Fruit fly (Drosophila melanogaster) whole organism, embryonic: ENCODE data around the gene Mbs.

Source experiments
- CG11398 ChIP-seq: fragments of 200-800 bp; sonication (Bioruptor generic); optimal IDR thresholded peaks from 2 replicates; lab custom pipeline; 2016; ENCODE audit warnings: missing biosample characterization, missing genetic modification characterization
- CG14860 ChIP-seq: fragments of 200-800 bp; sonication (Bioruptor generic); IDR thresholded peaks from 3 replicates; pipeline ENCODE4 v1.3.6; 2022; ENCODE audit warnings: missing biosample characterization, missing genetic modification characterization; ENCODE audit not compliant: partially characterized antibody
- CG15601 ChIP-seq: fragments of 200-800 bp; sonication (Bioruptor generic); optimal IDR thresholded peaks from 3 replicates; lab custom pipeline; 2019; ENCODE audit warnings: missing biosample characterization, mild to moderate bottlenecking, missing genetic modification characterization, moderate library complexity
- CG1603 ChIP-seq: fragments of 200-800 bp; sonication (Bioruptor generic); optimal IDR thresholded peaks from 2 replicates; lab custom pipeline; 2019; ENCODE audit warnings: missing biosample characterization, mild to moderate bottlenecking, missing genetic modification characterization, moderate library complexity
- CG1792 ChIP-seq: fragments of 200-800 bp; sonication (Bioruptor generic); optimal IDR thresholded peaks from 2 replicates; lab custom pipeline; 2016; ENCODE audit warnings: missing biosample characterization, missing genetic modification characterization
- CG18619 ChIP-seq: fragments of 200-800 bp; sonication (Bioruptor generic); optimal IDR thresholded peaks from 3 replicates; lab custom pipeline; 2017; ENCODE audit warnings: missing biosample characterization, mild to moderate bottlenecking, missing genetic modification characterization
- CG2199 ChIP-seq: fragments of 200-800 bp; sonication (Bioruptor generic); IDR thresholded peaks from 3 replicates; pipeline ENCODE4 v1.3.6; 2022; ENCODE audit warnings: missing biosample characterization, missing genetic modification characterization
- CG2889 ChIP-seq: fragments of 200-800 bp; sonication (Bioruptor generic); IDR thresholded peaks from 3 replicates; pipeline ENCODE4 v1.3.6; 2022; ENCODE audit warnings: missing biosample characterization, missing genetic modification characterization
- CG5953 ChIP-seq: fragments of 200-800 bp; sonication (Bioruptor generic); IDR thresholded peaks from 2 replicates; pipeline ENCODE4 v1.3.6; 2022; ENCODE audit warnings: missing biosample characterization, missing genetic modification characterization
- CG7786 ChIP-seq: fragments of 200-800 bp; sonication (Bioruptor generic); optimal IDR thresholded peaks from 2 replicates; lab custom pipeline; 2016; ENCODE audit warnings: missing biosample characterization, missing genetic modification characterization
- CG7928 ChIP-seq: fragments of 200-800 bp; sonication (Bioruptor generic); optimal IDR thresholded peaks from 2 replicates; lab custom pipeline; 2017; ENCODE audit warnings: missing biosample characterization, mild to moderate bottlenecking, missing genetic modification characterization
- CG7963 ChIP-seq: fragments of 200-800 bp; sonication (Bioruptor generic); IDR thresholded peaks from 3 replicates; pipeline ENCODE4 v1.3.6; 2022; ENCODE audit warnings: missing biosample characterization, missing genetic modification characterization; ENCODE audit not compliant: partially characterized antibody
- CG8089 ChIP-seq: fragments of 200-800 bp; sonication (Bioruptor generic); optimal IDR thresholded peaks from 3 replicates; lab custom pipeline; 2016; ENCODE audit warnings: missing biosample characterization, missing genetic modification characterization
- CG8388 ChIP-seq: fragments of 200-800 bp; sonication (Bioruptor generic); optimal IDR thresholded peaks from 2 replicates; lab custom pipeline; 2019; ENCODE audit warnings: missing biosample characterization, mild to moderate bottlenecking, missing genetic modification characterization, moderate library complexity
- CG9215 ChIP-seq: fragments of 200-800 bp; sonication (Bioruptor generic); IDR thresholded peaks from 2 replicates; pipeline ENCODE4 v1.3.6; 2022; ENCODE audit warnings: missing biosample characterization, missing genetic modification characterization
- CG9876 ChIP-seq: fragments of 200-800 bp; sonication (Bioruptor generic); optimal IDR thresholded peaks from 2 replicates; lab custom pipeline; 2016; ENCODE audit warnings: missing biosample characterization, missing genetic modification characterization
- D ChIP-seq, 2 experiments: fragments of 200-800 bp in 1 of 2; fragments of >200 bp in 1 of 2; sonication (Bioruptor generic) in 1 of 2; optimal IDR thresholded peaks; 2 replicates in 1 of 2; 3 replicates in 1 of 2; lab custom pipeline; 2017; ENCODE audit warnings: mild to moderate bottlenecking in 1 of 2, missing biosample characterization in 1 of 2, missing genetic modification characterization in 1 of 2, missing genetic modification reagents in 1 of 2
- Dp ChIP-seq: fragments of 200-800 bp; sonication (Bioruptor generic); optimal IDR thresholded peaks from 2 replicates; lab custom pipeline; 2018; ENCODE audit warnings: missing biosample characterization, mild to moderate bottlenecking, missing genetic modification characterization, moderate library complexity
- Drgx ChIP-seq: fragments of 200-800 bp; sonication (Bioruptor generic); IDR thresholded peaks from 2 replicates; pipeline ENCODE4 v1.3.6; 2022; ENCODE audit warnings: missing biosample characterization, missing genetic modification characterization
- Ets65A ChIP-seq: fragments of 200-800 bp; sonication (Bioruptor generic); peaks from one replicate; lab custom pipeline; 2016; ENCODE audit warnings: missing biosample characterization, missing genetic modification characterization
- Fer1 ChIP-seq: fragments of 200-800 bp; sonication (Bioruptor generic); optimal IDR thresholded peaks from 2 replicates; lab custom pipeline; 2017; ENCODE audit warnings: missing biosample characterization, mild to moderate bottlenecking, missing genetic modification characterization
- HLH3B ChIP-seq: fragments of 200-800 bp; sonication (Bioruptor generic); IDR thresholded peaks from 2 replicates; pipeline ENCODE4 v1.3.6; 2022; ENCODE audit warnings: missing biosample characterization, missing genetic modification characterization
- MTF-1 ChIP-seq: fragments of 200-800 bp; sonication (Bioruptor generic); optimal IDR thresholded peaks from 2 replicates; lab custom pipeline; 2018; ENCODE audit warnings: missing biosample characterization, mild to moderate bottlenecking, missing genetic modification characterization, borderline replicate concordance
- NfI ChIP-seq: fragments of 200-800 bp; sonication (Bioruptor generic); optimal IDR thresholded peaks from 3 replicates; lab custom pipeline; 2018; ENCODE audit warnings: missing biosample characterization, mild to moderate bottlenecking, missing genetic modification characterization, moderate library complexity
- Opbp ChIP-seq: fragments of 200-800 bp; sonication (Bioruptor generic); IDR thresholded peaks from 3 replicates; pipeline ENCODE4 v1.3.6; 2022; ENCODE audit warnings: missing biosample characterization, missing genetic modification characterization; ENCODE audit not compliant: partially characterized antibody
- abd-A ChIP-seq: fragments of 200-800 bp; sonication (Bioruptor generic); optimal IDR thresholded peaks from 3 replicates; lab custom pipeline; 2019; ENCODE audit warnings: missing biosample characterization, mild to moderate bottlenecking, missing genetic modification characterization, moderate library complexity
- bab2 ChIP-seq: fragments of 200-800 bp; sonication (Bioruptor generic); optimal IDR thresholded peaks from 2 replicates; lab custom pipeline; 2016; ENCODE audit warnings: missing biosample characterization, missing genetic modification characterization
- bcd ChIP-seq: fragments of 200-800 bp; sonication (Bioruptor generic); optimal IDR thresholded peaks from 2 replicates; lab custom pipeline; 2017; ENCODE audit warnings: missing biosample characterization, mild to moderate bottlenecking, missing genetic modification characterization
- corto ChIP-seq: fragments of 200-800 bp; sonication (Bioruptor generic); optimal IDR thresholded peaks from 2 replicates; lab custom pipeline; 2016; ENCODE audit warnings: missing biosample characterization, mild to moderate bottlenecking, missing genetic modification characterization, moderate library complexity
- danr ChIP-seq: fragments of 200-800 bp; sonication (Bioruptor generic); IDR thresholded peaks from 2 replicates; pipeline ENCODE4 v1.3.6; 2022; ENCODE audit warnings: missing biosample characterization, missing genetic modification characterization
- dpn ChIP-seq, 2 experiments: fragments of 200-800 bp; sonication (Bioruptor generic); optimal IDR thresholded peaks; 3 replicates each; lab custom pipeline; 2016; ENCODE audit warnings: missing biosample characterization in 2 of 2, missing genetic modification characterization in 2 of 2
- fd102C ChIP-seq: fragments of 200-800 bp; sonication (Bioruptor generic); optimal IDR thresholded peaks from 2 replicates; lab custom pipeline; 2018; ENCODE audit warnings: missing biosample characterization, mild to moderate bottlenecking, missing genetic modification characterization, moderate library complexity
- fd96Cb ChIP-seq: fragments of 200-800 bp; sonication (Bioruptor generic); optimal IDR thresholded peaks from 2 replicates; lab custom pipeline; 2018; ENCODE audit warnings: missing biosample characterization, mild to moderate bottlenecking, missing genetic modification characterization, moderate library complexity
- gcm ChIP-seq: fragments of 200-800 bp; sonication (Bioruptor generic); optimal IDR thresholded peaks from 2 replicates; lab custom pipeline; 2019; ENCODE audit warnings: missing biosample characterization, mild to moderate bottlenecking, missing genetic modification characterization, moderate library complexity
- gsb-n ChIP-seq: fragments of 200-800 bp; sonication (Bioruptor generic); optimal IDR thresholded peaks from 3 replicates; lab custom pipeline; 2018; ENCODE audit warnings: missing biosample characterization, mild to moderate bottlenecking, missing genetic modification characterization
- h ChIP-seq: fragments of >200 bp; optimal IDR thresholded peaks from 2 replicates; lab custom pipeline; 2017
- kah ChIP-seq: fragments of 200-800 bp; sonication (Bioruptor generic); optimal IDR thresholded peaks from 2 replicates; lab custom pipeline; 2018; ENCODE audit warnings: missing biosample characterization, mild to moderate bottlenecking, missing genetic modification characterization
- kni ChIP-seq: fragments of 200-800 bp; sonication (Bioruptor generic); optimal IDR thresholded peaks from 3 replicates; lab custom pipeline; 2017; ENCODE audit warnings: mild to moderate bottlenecking, missing biosample characterization, missing genetic modification reagents, missing genetic modification characterization
- nerfin-2 ChIP-seq: fragments of 200-800 bp; sonication (Bioruptor generic); IDR thresholded peaks from 2 replicates; pipeline ENCODE4 v1.3.6; 2022; ENCODE audit warnings: missing biosample characterization, missing genetic modification characterization; ENCODE audit not compliant: partially characterized antibody
- prd ChIP-seq, 3 experiments: fragments of >200 bp in 2 of 3; fragments of 200-800 bp in 1 of 3; sonication (Bioruptor generic) in 1 of 3; optimal IDR thresholded peaks in 2 of 3; IDR thresholded peaks in 1 of 3; 2 replicates in 2 of 3; 3 replicates in 1 of 3; pipeline versions ENCODE4 v1.3.6 to Lab custom; 2017 to 2022; ENCODE audit warnings: missing biosample characterization in 1 of 3, missing genetic modification characterization in 1 of 3
- pros ChIP-seq: fragments of 200-800 bp; sonication (Bioruptor generic); optimal IDR thresholded peaks from 3 replicates; lab custom pipeline; 2019; ENCODE audit warnings: missing biosample characterization, mild to moderate bottlenecking, missing genetic modification characterization, moderate library complexity
- sc ChIP-seq, 3 experiments: fragments of >200 bp in 2 of 3; fragments of 200-800 bp in 1 of 3; sonication (Bioruptor generic) in 1 of 3; optimal IDR thresholded peaks; 2 replicates in 2 of 3; 3 replicates in 1 of 3; lab custom pipeline; 2017; ENCODE audit warnings: mild to moderate bottlenecking in 1 of 3, missing biosample characterization in 1 of 3, missing genetic modification characterization in 1 of 3, missing genetic modification reagents in 1 of 3
- slbo ChIP-seq: fragments of 200-800 bp; sonication (Bioruptor generic); IDR thresholded peaks from 2 replicates; pipeline ENCODE4 v1.3.6; 2022; ENCODE audit warnings: missing biosample characterization, missing genetic modification characterization
- tin ChIP-seq: fragments of 200-800 bp; sonication (Bioruptor generic); optimal IDR thresholded peaks from 3 replicates; lab custom pipeline; 2016; ENCODE audit warnings: missing biosample characterization, missing genetic modification characterization
- zen ChIP-seq: fragments of 200-800 bp; sonication (Bioruptor generic); optimal IDR thresholded peaks from 3 replicates; lab custom pipeline; 2018; ENCODE audit warnings: missing biosample characterization, mild to moderate bottlenecking, missing genetic modification characterization, moderate library complexity

Gene Mbs

dm6 chr3L:16011319-16012210 is 40.2 kb upstream of the Mbs start, which contains the start of gene mib1 (continued):
- TF ChIP-seq CG2889 (GFP tag; lab: Robert Waterston, UW) (no peak), sc (optimal IDR thresholded peaks at IDR 0.05; lab: Kevin White, UChicago) (no peak), sc (GFP tag; optimal IDR thresholded peaks at IDR 0.05; lab: Kevin White, UChicago) (no peak), bab2 (no peak), tin (GFP tag; lab: Kevin White, UChicago) (no peak), Dp (GFP tag; lab: Kevin White, UChicago) (peak; percentile 50), CG1603 (peak; percentile 91), kah (GFP tag; lab: Kevin White, UChicago) (peak; percentile 86), dpn (GFP tag; optimal IDR thresholded peaks at IDR 0.05; lab: Kevin White, UChicago) (peak in 1 of 2 experiments; percentile 32), CG7786 (GFP tag; lab: Kevin White, UChicago) (peak; percentile 26), CG11398 (GFP tag; lab: Kevin White, UChicago) (no peak), h (lab: Kevin White, UChicago) (no peak), danr (GFP tag; lab: Robert Waterston, UW) (no peak), bcd (GFP tag; lab: Kevin White, UChicago) (peak; percentile 52), abd-A (tag; lab: Kevin White, UChicago) (peak; percentile 80), CG9215 (no peak), CG1792 (GFP tag; lab: Kevin White, UChicago) (no peak), CG5953 (GFP tag; lab: Robert Waterston, UW) (no peak), CG7963 (peak; percentile 80), CG8388 (GFP tag; lab: Kevin White, UChicago) (no peak)

- no peak for TF ChIP-seq HLH3B (GFP tag; lab: Robert Waterston, UW)
- TF ChIP-seq CG18619 (GFP tag; lab: Kevin White, UChicago), result no peak
- peak; percentile 69; the same call in 1 of the 3 replicates for TF ChIP-seq CG2199 (GFP tag; lab: Robert Waterston, UW)
- TF ChIP-seq CG14860 (GFP tag; lab: Robert Waterston, UW), result no peak
- no peak for TF ChIP-seq Ets65A (GFP tag; lab: Kevin White, UChicago)
- TF ChIP-seq CG7928 (GFP tag; lab: Kevin White, UChicago), result no peak
- TF ChIP-seq pros (GFP tag; lab: Kevin White, UChicago), result peak; percentile 12
- TF ChIP-seq gsb-n (tag; lab: Kevin White, UChicago), result peak; percentile 42
- no peak for TF ChIP-seq CG15601 (tag; lab: Kevin White, UChicago)
- TF ChIP-seq CG7963, result no peak
- TF ChIP-seq gcm (GFP tag; lab: Kevin White, UChicago), result no peak
- TF ChIP-seq fd102C, result no peak
- TF ChIP-seq corto, result no peak
- no peak for TF ChIP-seq CG8089 (GFP tag; lab: Kevin White, UChicago)
- TF ChIP-seq Fer1, result no peak
- TF ChIP-seq Opbp (GFP tag; lab: Robert Waterston, UW), result 0 out of 3 replicates have a peak, but pooled peaks have one; percentile 30
- TF ChIP-seq slbo (GFP tag; lab: Robert Waterston, UW), result no peak
- peak; percentile 95 for TF ChIP-seq zen (tag; lab: Kevin White, UChicago)
- peak; percentile 75 for TF ChIP-seq D (optimal IDR thresholded peaks at IDR 0.05; lab: Kevin White, UChicago)
- no peak for TF ChIP-seq D (GFP tag; optimal IDR thresholded peaks at IDR 0.05; lab: Kevin White, UChicago)
- no peak for TF ChIP-seq nerfin-2 (GFP tag; lab: Robert Waterston, UW)
- no peak for TF ChIP-seq NfI (GFP tag; lab: Kevin White, UChicago)
- peak; percentile 61 for TF ChIP-seq kni (GFP tag; lab: Kevin White, UChicago)
- TF ChIP-seq Drgx (GFP tag; lab: Robert Waterston, UW), result no peak
- no peak for TF ChIP-seq CG9876
- TF ChIP-seq MTF-1 (GFP tag; lab: Kevin White, UChicago), result no peak
- TF ChIP-seq fd96Cb (tag; lab: Kevin White, UChicago), result no peak
- TF ChIP-seq prd (optimal IDR thresholded peaks at IDR 0.05; lab: Kevin White, UChicago), result no peak
- TF ChIP-seq prd (GFP tag; IDR thresholded peaks at IDR 0.05; lab: Robert Waterston, UW), result peak; percentile 63; the same call in 2 of the 3 replicates
Observed at dm6 chr3L:16012315-16012950, 39.3 kb upstream of the Mbs start.
